Worm (Caenorhabditis elegans) whole organism, mixed stage, embryonic: Measurements from ENCODE around the gene lys-4.

Source experiments
- M03D4.4 ChIP-seq: sonication (generic microtip); optimal IDR thresholded peaks from 2 replicates; lab custom pipeline; 2017; ENCODE audit warnings: mild to moderate bottlenecking, missing genetic modification characterization, missing compliant biosample characterization
- bed-3 ChIP-seq: fragments of 200-800 bp; sonication (Bioruptor generic); optimal IDR thresholded peaks from 3 replicates; lab custom pipeline; 2018; ENCODE audit warnings: mild to moderate bottlenecking, missing genetic modification characterization, moderate library complexity, missing compliant biosample characterization
- blmp-1 ChIP-seq: fragments of 150-350 bp; optimal IDR thresholded peaks from 2 replicates; lab custom pipeline; 2014; ENCODE audit warnings: missing biosample characterization, missing genetic modification characterization
- ceh-39 ChIP-seq: fragments of 150-350 bp; optimal IDR thresholded peaks from 2 replicates; lab custom pipeline; 2014; ENCODE audit warnings: missing biosample characterization, missing genetic modification characterization
- ceh-43 ChIP-seq: fragments of 200-800 bp; sonication (Bioruptor generic); optimal IDR thresholded peaks from 2 replicates; lab custom pipeline; 2018; ENCODE audit warnings: mild to moderate bottlenecking, missing genetic modification characterization, moderate library complexity, missing compliant biosample characterization
- ceh-83 ChIP-seq: fragments of 200-800 bp; sonication (Bioruptor generic); optimal IDR thresholded peaks from 2 replicates; lab custom pipeline; 2018; ENCODE audit warnings: mild to moderate bottlenecking, missing genetic modification characterization, missing compliant biosample characterization
- ces-1 ChIP-seq: fragments of 150-350 bp; optimal IDR thresholded peaks from 2 replicates; lab custom pipeline; 2014; ENCODE audit warnings: missing biosample characterization, missing genetic modification reagents, missing genetic modification characterization
- cnd-1 ChIP-seq: fragments of 200-800 bp; sonication (Bioruptor generic); optimal IDR thresholded peaks from 2 replicates; lab custom pipeline; 2018; ENCODE audit warnings: mild to moderate bottlenecking, missing genetic modification characterization, missing compliant biosample characterization
- drap-1 ChIP-seq: fragments of 200-800 bp; sonication (Bioruptor generic); optimal IDR thresholded peaks from 3 replicates; lab custom pipeline; 2018; ENCODE audit warnings: mild to moderate bottlenecking, missing genetic modification characterization, missing compliant biosample characterization
- elt-1 ChIP-seq: sonication (generic microtip); optimal IDR thresholded peaks from 2 replicates; lab custom pipeline; 2017; ENCODE audit warnings: missing genetic modification characterization, mild to moderate bottlenecking, missing compliant biosample characterization, antibody characterized with exemption, moderate library complexity, borderline replicate concordance; ENCODE audit not compliant: insufficient read depth
- elt-3 ChIP-seq: fragments of 150-350 bp; optimal IDR thresholded peaks from 2 replicates; lab custom pipeline; 2014; ENCODE audit warnings: missing biosample characterization, missing genetic modification characterization
- flh-1 ChIP-seq: fragments of 200-800 bp; sonication (Bioruptor generic); optimal IDR thresholded peaks from 2 replicates; lab custom pipeline; 2018; ENCODE audit warnings: mild to moderate bottlenecking, missing genetic modification characterization, moderate library complexity, missing compliant biosample characterization
- ham-2 ChIP-seq: fragments of 200-800 bp; sonication (Bioruptor generic); optimal IDR thresholded peaks from 2 replicates; lab custom pipeline; 2018; ENCODE audit warnings: mild to moderate bottlenecking, missing genetic modification characterization, missing compliant biosample characterization
- hlh-1 ChIP-seq: fragments of 150-350 bp; optimal IDR thresholded peaks from 2 replicates; lab custom pipeline; 2014; ENCODE audit warnings: missing biosample characterization, missing genetic modification reagents, missing genetic modification characterization
- lin-13 ChIP-seq: fragments of 150-350 bp; optimal IDR thresholded peaks from 2 replicates; lab custom pipeline; 2014; ENCODE audit warnings: missing biosample characterization, missing genetic modification characterization
- lin-32 ChIP-seq: fragments of 200-800 bp; sonication (Bioruptor generic); optimal IDR thresholded peaks from 2 replicates; lab custom pipeline; 2018; ENCODE audit warnings: mild to moderate bottlenecking, missing genetic modification characterization, missing compliant biosample characterization
- lsy-2 ChIP-seq: fragments of 150-350 bp; optimal IDR thresholded peaks from 2 replicates; lab custom pipeline; 2014; ENCODE audit warnings: missing biosample characterization, missing genetic modification characterization
- mab-5 ChIP-seq: fragments of 150-350 bp; optimal IDR thresholded peaks from 2 replicates; lab custom pipeline; 2014; ENCODE audit warnings: missing biosample characterization, missing genetic modification characterization
- mep-1 ChIP-seq: fragments of 150-350 bp; optimal IDR thresholded peaks from 2 replicates; lab custom pipeline; 2017; ENCODE audit warnings: missing biosample characterization, missing genetic modification reagents, missing genetic modification characterization, inconsistent platforms
- mls-2 ChIP-seq: sonication (generic microtip); optimal IDR thresholded peaks from 2 replicates; lab custom pipeline; 2016; ENCODE audit warnings: mild to moderate bottlenecking, missing genetic modification characterization, moderate library complexity, missing compliant biosample characterization
- nhr-12 ChIP-seq: fragments of 150-350 bp; optimal IDR thresholded peaks from 2 replicates; lab custom pipeline; 2014; ENCODE audit warnings: missing biosample characterization, missing genetic modification characterization
- nhr-2 ChIP-seq: fragments of 150-350 bp; optimal IDR thresholded peaks from 2 replicates; lab custom pipeline; 2014; ENCODE audit warnings: missing biosample characterization, missing genetic modification characterization
- nhr-237 ChIP-seq: fragments of 150-350 bp; optimal IDR thresholded peaks from 2 replicates; lab custom pipeline; 2014; ENCODE audit warnings: missing biosample characterization, missing genetic modification characterization
- nhr-28 ChIP-seq: fragments of 150-350 bp; optimal IDR thresholded peaks from 2 replicates; lab custom pipeline; 2014; ENCODE audit warnings: missing biosample characterization, missing genetic modification characterization
- nhr-76 ChIP-seq: sonication (generic microtip); optimal IDR thresholded peaks from 2 replicates; lab custom pipeline; 2017; ENCODE audit warnings: missing biosample characterization, missing genetic modification characterization
- pha-4 ChIP-seq: fragments of 150-350 bp; optimal IDR thresholded peaks from 2 replicates; lab custom pipeline; 2018; ENCODE audit warnings: missing biosample characterization, missing genetic modification reagents, missing genetic modification characterization
- sem-2 ChIP-seq: fragments of 200-800 bp; sonication (Bioruptor generic); optimal IDR thresholded peaks from 2 replicates; lab custom pipeline; 2018; ENCODE audit warnings: mild to moderate bottlenecking, missing genetic modification characterization, missing compliant biosample characterization
- snpc-4 ChIP-seq: fragments of 150-350 bp; optimal IDR thresholded peaks from 2 replicates; lab custom pipeline; 2014; ENCODE audit warnings: missing biosample characterization, missing genetic modification characterization
- sptf-1 ChIP-seq: sonication (generic microtip); optimal IDR thresholded peaks from 2 replicates; lab custom pipeline; 2017; ENCODE audit warnings: mild to moderate bottlenecking, missing genetic modification characterization, moderate library complexity, missing compliant biosample characterization
- tbx-8 ChIP-seq: fragments of 200-800 bp; sonication (Bioruptor generic); optimal IDR thresholded peaks from 2 replicates; lab custom pipeline; 2018; ENCODE audit warnings: mild to moderate bottlenecking, missing genetic modification characterization, moderate library complexity, missing compliant biosample characterization
- unc-120 ChIP-seq: sonication (generic microtip); optimal IDR thresholded peaks from 2 replicates; lab custom pipeline; 2017; ENCODE audit warnings: missing genetic modification characterization, missing compliant biosample characterization; ENCODE audit not compliant: poor library complexity, severe bottlenecking
- unc-39 ChIP-seq: fragments of 150-350 bp; optimal IDR thresholded peaks from 2 replicates; lab custom pipeline; 2014; ENCODE audit warnings: missing biosample characterization, missing genetic modification characterization
- unc-62 ChIP-seq: fragments of 150-350 bp; optimal IDR thresholded peaks from 2 replicates; lab custom pipeline; 2014; ENCODE audit warnings: missing biosample characterization, missing genetic modification reagents, missing genetic modification characterization
- zip-8 ChIP-seq: fragments of 150-350 bp; optimal IDR thresholded peaks from 2 replicates; lab custom pipeline; 2014; ENCODE audit warnings: missing biosample characterization, missing genetic modification characterization
- ztf-11 ChIP-seq: fragments of 150-350 bp; optimal IDR thresholded peaks from 2 replicates; lab custom pipeline; 2014; ENCODE audit warnings: missing biosample characterization, missing genetic modification characterization

The lys-4 gene

ce11 chrIV:11604909-11605308 is 18.1 kb downstream of the lys-4 start, which contains the start of the genes ragc-1 and Y24F12A.1:
TSS of gene ragc-1 (minus strand) at chrIV:11604933.
TSS of gene Y24F12A.1 (plus strand) at chrIV:11605254.
- TF ChIP-seq ceh-39 (tag; lab: Kevin White, UChicago) (no peak), cnd-1 (no peak), tbx-8 (no peak), ztf-11 (tag; lab: Kevin White, UChicago) (no peak), mab-5 (tag; lab: Kevin White, UChicago) (no peak), lsy-2 (tag; lab: Kevin White, UChicago) (peak; percentile 42), ceh-83 (GFP tag; lab: Kevin White, UChicago) (no peak), nhr-76 (tag; lab: Kevin White, UChicago) (no peak), unc-62 (GFP tag; lab: Kevin White, UChicago) (no peak), nhr-2 (tag; lab: Kevin White, UChicago) (no peak), blmp-1 (tag; lab: Kevin White, UChicago) (no peak), flh-1 (GFP tag; lab: Kevin White, UChicago) (peak; percentile 10), elt-3 (tag; lab: Kevin White, UChicago) (no peak), zip-8 (tag; lab: Kevin White, UChicago) (no peak), hlh-1 (tag; lab: Kevin White, UChicago) (peak; percentile 71), nhr-28 (tag; lab: Kevin White, UChicago) (no peak), ceh-43 (peak; percentile 69), snpc-4 (tag; lab: Kevin White, UChicago) (no peak), bed-3 (GFP tag; lab: Kevin White, UChicago) (peak; percentile 42), nhr-12 (tag; lab: Kevin White, UChicago) (no peak), unc-120 (peak; percentile 19), unc-39 (tag; lab: Kevin White, UChicago) (no peak), lin-13 (tag; lab: Kevin White, UChicago) (no peak), sem-2 (GFP tag; lab: Kevin White, UChicago) (peak; percentile 39), ham-2 (no peak), drap-1 (GFP tag; lab: Kevin White, UChicago) (no peak), M03D4.4 (tag; lab: Kevin White, UChicago) (peak; percentile 57), pha-4 (tag; lab: Kevin White, UChicago) (peak; percentile 36), mep-1 (tag; lab: Kevin White, UChicago) (peak; percentile 75), ces-1 (GFP tag; lab: Kevin White, UChicago) (peak; percentile 40), lin-32 (GFP tag; lab: Kevin White, UChicago) (no peak), sptf-1 (tag; lab: Kevin White, UChicago) (peak; percentile 58), mls-2 (tag; lab: Kevin White, UChicago) (no peak), nhr-237 (tag; lab: Kevin White, UChicago) (peak; percentile 12), elt-1 (peak; percentile 17)

ce11 chrIV:11603265-11603840 is 19.6 kb downstream of the lys-4 start:
- TF ChIP-seq sem-2 (GFP tag; lab: Kevin White, UChicago) (no peak), bed-3 (GFP tag; lab: Kevin White, UChicago) (no peak), ztf-11 (tag; lab: Kevin White, UChicago) (no peak), unc-120 (no peak), pha-4 (tag; lab: Kevin White, UChicago) (no peak), mab-5 (tag; lab: Kevin White, UChicago) (no peak), lsy-2 (tag; lab: Kevin White, UChicago) (no peak), lin-32 (GFP tag; lab: Kevin White, UChicago) (no peak), elt-3 (tag; lab: Kevin White, UChicago) (no peak), nhr-237 (tag; lab: Kevin White, UChicago) (no peak), hlh-1 (tag; lab: Kevin White, UChicago) (no peak), zip-8 (tag; lab: Kevin White, UChicago) (no peak), tbx-8 (no peak), sptf-1 (tag; lab: Kevin White, UChicago) (no peak), ceh-39 (tag; lab: Kevin White, UChicago) (no peak), elt-1 (no peak), ces-1 (GFP tag; lab: Kevin White, UChicago) (no peak), blmp-1 (tag; lab: Kevin White, UChicago) (no peak), drap-1 (GFP tag; lab: Kevin White, UChicago) (no peak)
- TF ChIP-seq, all 35 proteins: peak for 0
